Worm (Caenorhabditis elegans) whole organism, young adult: ENCODE data around the gene dnj-1.

Experiments used
- B0019.2 ChIP-seq: fragments of 200-800 bp; sonication (Bioruptor generic); conservative IDR thresholded peaks from 2 replicates; pipeline ENCODE4 v1.3.6; 2022; ENCODE audit warnings: missing genetic modification reagents, missing genetic modification characterization, missing compliant biosample characterization
- B0261.1 ChIP-seq: sonication (generic microtip); optimal IDR thresholded peaks from 2 replicates; lab custom pipeline; 2016; ENCODE audit warnings: mild to moderate bottlenecking, missing genetic modification characterization, moderate library complexity, missing compliant biosample characterization
- B0336.3 ChIP-seq: fragments of 200-800 bp; sonication (Bioruptor generic); IDR thresholded peaks from 2 replicates; pipeline ENCODE4 v1.3.6; 2022; ENCODE audit warnings: missing genetic modification characterization, missing compliant biosample characterization
- D2030.7 ChIP-seq: fragments of 200-800 bp; sonication (Bioruptor generic); IDR thresholded peaks from 2 replicates; pipeline ENCODE4 v1.3.6; 2022; ENCODE audit warnings: missing genetic modification reagents, missing genetic modification characterization, missing compliant biosample characterization
- F37B4.10 ChIP-seq: fragments of 200-800 bp; sonication (Bioruptor generic); IDR thresholded peaks from 2 replicates; pipeline ENCODE4 v1.3.6; 2022; ENCODE audit warnings: missing genetic modification characterization, missing compliant biosample characterization
- Y67H2A.10 ChIP-seq: fragments of 200-800 bp; sonication (Bioruptor generic); conservative IDR thresholded peaks from 2 replicates; pipeline ENCODE4 v1.3.6; 2022; ENCODE audit warnings: missing genetic modification reagents, missing genetic modification characterization, missing compliant biosample characterization
- ama-1 ChIP-seq, 3 experiments: fragments of 150-350 bp in 1 of 3; sonication (generic microtip) in 2 of 3; optimal IDR thresholded peaks; 2 replicates each; lab custom pipeline; 2014 to 2018; ENCODE audit warnings: missing biosample characterization in 2 of 3, missing genetic modification characterization in 2 of 3, missing genetic modification reagents in 2 of 3
- bed-2 ChIP-seq: fragments of 200-800 bp; sonication (Bioruptor generic); IDR thresholded peaks from 2 replicates; pipeline ENCODE4 v1.3.6; 2022; ENCODE audit warnings: missing genetic modification reagents, missing genetic modification characterization, missing compliant biosample characterization
- ccch-3 ChIP-seq: fragments of 200-800 bp; sonication (Bioruptor generic); optimal IDR thresholded peaks from 2 replicates; lab custom pipeline; 2018; ENCODE audit warnings: mild to moderate bottlenecking, missing genetic modification characterization, missing compliant biosample characterization
- cebp-1 ChIP-seq, 2 experiments: fragments of 200-800 bp in 1 of 2; sonication (Bioruptor generic) in 1 of 2; sonication (generic microtip) in 1 of 2; IDR thresholded peaks in 1 of 2; optimal IDR thresholded peaks in 1 of 2; 2 replicates each; pipeline versions ENCODE4 v1.3.6 to Lab custom; 2017 to 2022; ENCODE audit warnings: missing compliant biosample characterization in 2 of 2, missing genetic modification characterization in 2 of 2, mild to moderate bottlenecking in 1 of 2, missing genetic modification reagents in 1 of 2, moderate library complexity in 1 of 2
- ceh-100 ChIP-seq: fragments of 200-800 bp; sonication (Bioruptor generic); IDR thresholded peaks from 2 replicates; pipeline ENCODE4 v1.3.6; 2022; ENCODE audit warnings: missing genetic modification reagents, missing genetic modification characterization, missing compliant biosample characterization
- ceh-27 ChIP-seq: fragments of 200-800 bp; sonication (Bioruptor generic); optimal IDR thresholded peaks from 2 replicates; lab custom pipeline; 2018; ENCODE audit warnings: mild to moderate bottlenecking, missing genetic modification characterization, moderate library complexity, missing compliant biosample characterization
- ceh-40 ChIP-seq: fragments of 200-800 bp; sonication (Bioruptor generic); IDR thresholded peaks from 2 replicates; pipeline ENCODE4 v1.3.6; 2022; ENCODE audit warnings: missing genetic modification characterization, missing compliant biosample characterization
- chd-7 ChIP-seq: sonication (generic microtip); optimal IDR thresholded peaks from 2 replicates; lab custom pipeline; 2016; ENCODE audit warnings: mild to moderate bottlenecking, missing genetic modification characterization, moderate library complexity, missing compliant biosample characterization
- dpl-1 ChIP-seq: fragments of 150-350 bp; optimal IDR thresholded peaks from 2 replicates; lab custom pipeline; 2014; ENCODE audit warnings: missing biosample characterization, missing genetic modification reagents, missing genetic modification characterization
- efl-1 ChIP-seq: fragments of 150-350 bp; optimal IDR thresholded peaks from 2 replicates; lab custom pipeline; 2014; ENCODE audit warnings: missing biosample characterization, missing genetic modification reagents, missing genetic modification characterization
- egl-44 ChIP-seq: fragments of 200-800 bp; sonication (Bioruptor generic); IDR thresholded peaks from 2 replicates; pipeline ENCODE4 v1.3.6; 2022; ENCODE audit warnings: missing genetic modification reagents, missing genetic modification characterization, missing compliant biosample characterization
- ekl-4 ChIP-seq: fragments of 200-800 bp; sonication (Bioruptor generic); IDR thresholded peaks from 2 replicates; pipeline ENCODE4 v1.3.6; 2022; ENCODE audit warnings: missing genetic modification reagents, missing genetic modification characterization, missing compliant biosample characterization
- fkh-3 ChIP-seq: sonication (generic microtip); optimal IDR thresholded peaks from 2 replicates; lab custom pipeline; 2016; ENCODE audit warnings: mild to moderate bottlenecking, missing genetic modification characterization, missing compliant biosample characterization
- gei-17 ChIP-seq: fragments of 200-800 bp; sonication (Bioruptor generic); optimal IDR thresholded peaks from 2 replicates; lab custom pipeline; 2018; ENCODE audit warnings: mild to moderate bottlenecking, missing genetic modification characterization, missing compliant biosample characterization
- hlh-12 ChIP-seq: sonication (generic microtip); optimal IDR thresholded peaks from 2 replicates; lab custom pipeline; 2016; ENCODE audit warnings: missing genetic modification characterization, missing compliant biosample characterization
- hrde-1 ChIP-seq: sonication (generic microtip); optimal IDR thresholded peaks from 2 replicates; lab custom pipeline; 2016; ENCODE audit warnings: missing genetic modification characterization, mild to moderate bottlenecking, missing compliant biosample characterization, moderate library complexity, missing genotype, missing genetic modification reagents, borderline replicate concordance
- hsf-1 ChIP-seq: fragments of 200-800 bp; sonication (Bioruptor generic); IDR thresholded peaks from 2 replicates; pipeline ENCODE4 v1.3.6; 2022; ENCODE audit warnings: missing genetic modification reagents, missing genetic modification characterization, missing compliant biosample characterization
- let-607 ChIP-seq, 2 experiments: fragments of 200-800 bp in 1 of 2; sonication (Bioruptor generic) in 1 of 2; sonication (generic microtip) in 1 of 2; optimal IDR thresholded peaks; 2 replicates each; lab custom pipeline; 2016 to 2018; ENCODE audit warnings: mild to moderate bottlenecking in 2 of 2, missing compliant biosample characterization in 2 of 2, missing genetic modification characterization in 2 of 2, moderate library complexity in 2 of 2, missing genotype in 1 of 2
- lin-26 ChIP-seq: fragments of 200-800 bp; sonication (Bioruptor generic); IDR thresholded peaks from 2 replicates; pipeline ENCODE4 v1.3.6; 2022; ENCODE audit warnings: missing genetic modification reagents, missing genetic modification characterization, missing compliant biosample characterization
- lin-35 ChIP-seq, 3 experiments: fragments of 150-350 bp in 2 of 3; sonication (generic microtip) in 1 of 3; optimal IDR thresholded peaks; 2 replicates each; lab custom pipeline; 2014 to 2018; ENCODE audit warnings: missing biosample characterization in 3 of 3, missing genetic modification characterization in 3 of 3, missing genetic modification reagents in 3 of 3
- lin-54 ChIP-seq: fragments of 200-800 bp; sonication (Bioruptor generic); optimal IDR thresholded peaks from 2 replicates; lab custom pipeline; 2018; ENCODE audit warnings: mild to moderate bottlenecking, missing genetic modification characterization, missing compliant biosample characterization
- lsl-1 ChIP-seq: fragments of 200-800 bp; sonication (Bioruptor generic); optimal IDR thresholded peaks from 2 replicates; lab custom pipeline; 2018; ENCODE audit warnings: mild to moderate bottlenecking, missing genetic modification characterization, moderate library complexity, missing compliant biosample characterization
- madf-6 ChIP-seq: fragments of 200-800 bp; sonication (Bioruptor generic); IDR thresholded peaks from 2 replicates; pipeline ENCODE4 v1.3.6; 2022; ENCODE audit warnings: missing genetic modification reagents, missing genetic modification characterization, missing compliant biosample characterization
- mcd-1 ChIP-seq: fragments of 200-800 bp; sonication (Bioruptor generic); IDR thresholded peaks from 2 replicates; pipeline ENCODE4 v1.3.6; 2022; ENCODE audit warnings: missing genetic modification reagents, missing genetic modification characterization, missing compliant biosample characterization
- mxl-1 ChIP-seq: sonication (generic microtip); optimal IDR thresholded peaks from 2 replicates; lab custom pipeline; 2016; ENCODE audit warnings: missing genetic modification characterization, missing compliant biosample characterization
- nhr-179 ChIP-seq: sonication (generic microtip); optimal IDR thresholded peaks from 2 replicates; lab custom pipeline; 2016; ENCODE audit warnings: mild to moderate bottlenecking, missing genetic modification characterization, missing compliant biosample characterization
- nhr-27 ChIP-seq: fragments of 200-800 bp; sonication (Bioruptor generic); optimal IDR thresholded peaks from 2 replicates; lab custom pipeline; 2018; ENCODE audit warnings: mild to moderate bottlenecking, missing genetic modification characterization, moderate library complexity, missing compliant biosample characterization
- sdz-38 ChIP-seq: sonication (generic microtip); optimal IDR thresholded peaks from 2 replicates; lab custom pipeline; 2016; ENCODE audit warnings: missing genotype, missing genetic modification characterization, missing compliant biosample characterization
- snpc-1.1 ChIP-seq: sonication (generic microtip); optimal IDR thresholded peaks from 2 replicates; lab custom pipeline; 2017; ENCODE audit warnings: missing genetic modification characterization, mild to moderate bottlenecking, missing compliant biosample characterization, antibody characterized with exemption, moderate library complexity, missing genotype, missing genetic modification reagents; ENCODE audit not compliant: insufficient read depth
- snpc-3.4 ChIP-seq: sonication (generic microtip); optimal IDR thresholded peaks from 2 replicates; lab custom pipeline; 2017; ENCODE audit warnings: missing genetic modification characterization, mild to moderate bottlenecking, missing compliant biosample characterization, antibody characterized with exemption, moderate library complexity, missing genotype, missing genetic modification reagents
- tbx-9 ChIP-seq: sonication (generic microtip); optimal IDR thresholded peaks from 2 replicates; lab custom pipeline; 2016; ENCODE audit warnings: borderline replicate concordance, missing genetic modification characterization, inconsistent platforms, missing compliant biosample characterization
- unc-62 ChIP-seq: fragments of 150-350 bp; optimal IDR thresholded peaks from 2 replicates; lab custom pipeline; 2014; ENCODE audit warnings: missing biosample characterization, missing genetic modification reagents, missing genetic modification characterization
- xnd-1 ChIP-seq: sonication (generic microtip); optimal IDR thresholded peaks from 2 replicates; lab custom pipeline; 2016; ENCODE audit warnings: missing genotype, missing genetic modification reagents, missing genetic modification characterization, missing compliant biosample characterization
- zim-3 ChIP-seq: sonication (generic microtip); optimal IDR thresholded peaks from 2 replicates; lab custom pipeline; 2017; ENCODE audit warnings: mild to moderate bottlenecking, missing genetic modification characterization, moderate library complexity, missing compliant biosample characterization
- ztf-22 ChIP-seq: fragments of 200-800 bp; sonication (Bioruptor generic); optimal IDR thresholded peaks from 2 replicates; lab custom pipeline; 2018; ENCODE audit warnings: mild to moderate bottlenecking, missing genetic modification characterization, moderate library complexity, missing compliant biosample characterization
- ztf-28 ChIP-seq: fragments of 200-800 bp; sonication (Bioruptor generic); IDR thresholded peaks from 2 replicates; pipeline ENCODE4 v1.3.6; 2022; ENCODE audit warnings: missing genetic modification reagents, missing genetic modification characterization, missing compliant biosample characterization

The dnj-1 gene

ce11 chrIV:11329269-11329668 is 30.4 kb downstream of the dnj-1 start, which contains the start of gene leo-1:
Gene leo-1 (minus strand): TSS chrIV:11329369.
- TF ChIP-seq ceh-100 (GFP tag; lab: Robert Waterston, UW), result no peak
- no peak for TF ChIP-seq lin-26 (GFP tag; lab: Robert Waterston, UW)
- TF ChIP-seq dpl-1 (GFP tag; lab: Kevin White, UChicago), result no peak
- TF ChIP-seq ceh-27 (GFP tag; lab: Kevin White, UChicago), result no peak

- TF ChIP-seq lin-54 (GFP tag; lab: Kevin White, UChicago) (peak; percentile 5), ama-1 (optimal IDR thresholded peaks at IDR 0.05; lab: Kevin White, UChicago) (no peak), ama-1 (GFP tag; optimal IDR thresholded peaks at IDR 0.05; lab: Kevin White, UChicago) (peak in 1 of 2 experiments; percentile 73), fkh-3 (tag; lab: Kevin White, UChicago) (no peak), hrde-1 (peak; percentile 45), zim-3 (tag; lab: Kevin White, UChicago) (no peak), mcd-1 (no peak), ceh-40 (no peak), snpc-1.1 (tag; lab: Kevin White, UChicago) (no peak), nhr-27 (tag; lab: Kevin White, UChicago) (no peak), lin-35 (GFP tag; optimal IDR thresholded peaks at IDR 0.05; lab: Kevin White, UChicago) (no peak), B0336.3 (no peak)
- TF ChIP-seq, all 124 proteins: peak for 3
These were observed 33.9 kb downstream of the dnj-1 start, which contains the start of gene sart-3 for ce11 chrIV:11332751-11333150. Gene sart-3 (minus strand): TSS chrIV:11332969.

ce11 chrIV:11336180-11336579 is 37.3 kb downstream of the dnj-1 start:
- TF ChIP-seq unc-62, result no peak
- TF ChIP-seq F37B4.10 (GFP tag; lab: Robert Waterston, UW), result no peak
- no peak for TF ChIP-seq bed-2 (GFP tag; lab: Robert Waterston, UW)
- no peak for TF ChIP-seq ccch-3
- TF ChIP-seq Y67H2A.10, result no peak
- no peak for TF ChIP-seq B0261.1
- no peak for TF ChIP-seq ztf-22 (GFP tag; lab: Kevin White, UChicago)
- no peak for TF ChIP-seq lin-26 (GFP tag; lab: Robert Waterston, UW)
- no peak for TF ChIP-seq xnd-1 (tag; lab: Kevin White, UChicago)
- no peak for TF ChIP-seq lsl-1 (GFP tag; lab: Kevin White, UChicago)
- TF ChIP-seq mxl-1 (tag; lab: Kevin White, UChicago), result no peak

- TF ChIP-seq efl-1 (GFP tag; lab: Kevin White, UChicago) (peak; percentile 98), madf-6 (GFP tag; lab: Robert Waterston, UW) (peak; percentile 99), ceh-40 (no peak), ztf-28 (peak; percentile 82; the same call in 1 of the 2 replicates), unc-62 (no peak), B0261.1 (no peak), ceh-100 (GFP tag; lab: Robert Waterston, UW) (peak; percentile 45; the same call in 1 of the 2 replicates), gei-17 (no peak), zim-3 (tag; lab: Kevin White, UChicago) (no peak), egl-44 (GFP tag; lab: Robert Waterston, UW) (no peak), tbx-9 (no peak), hsf-1 (GFP tag; lab: Robert Waterston, UW) (peak; percentile 91), ekl-4 (GFP tag; lab: Robert Waterston, UW) (peak; percentile 30; the same call in 1 of the 2 replicates), D2030.7 (peak; percentile 98), snpc-3.4 (tag; lab: Kevin White, UChicago) (peak; percentile 94), nhr-179 (tag; lab: Kevin White, UChicago) (no peak), hlh-12 (tag; lab: Kevin White, UChicago) (no peak), cebp-1 (GFP tag; IDR thresholded peaks at IDR 0.05; lab: Robert Waterston, UW) (no peak), cebp-1 (tag; optimal IDR thresholded peaks at IDR 0.05; lab: Kevin White, UChicago) (no peak), sdz-38 (tag; lab: Kevin White, UChicago) (no peak), bed-2 (GFP tag; lab: Robert Waterston, UW) (no peak), B0019.2 (GFP tag; lab: Robert Waterston, UW) (peak; percentile 88), let-607 (tag; optimal IDR thresholded peaks at IDR 0.05; lab: Kevin White, UChicago) (no peak), chd-7 (no peak)
These were observed 38.2 kb downstream of the dnj-1 start, which contains the start of gene F54E12.2 for ce11 chrIV:11337021-11337420. Gene F54E12.2 (minus strand): TSS chrIV:11337184.
